Worm (Caenorhabditis elegans) whole organism, L4/young adult: Measurements from ENCODE around the gene F29B9.1.

ENCODE experiments used
- W03F9.2 ChIP-seq: fragments of 150-350 bp; optimal IDR thresholded peaks from 2 replicates; lab custom pipeline; 2014; ENCODE audit warnings: missing biosample characterization, missing genetic modification characterization
- dao-5 ChIP-seq: sonication (generic microtip); optimal IDR thresholded peaks from 2 replicates; lab custom pipeline; 2016; ENCODE audit warnings: missing genotype, missing genetic modification characterization, moderate library complexity, missing compliant biosample characterization
- him-1 ChIP-seq: sonication (generic microtip); optimal IDR thresholded peaks from 2 replicates; lab custom pipeline; 2016; ENCODE audit warnings: missing genotype, missing genetic modification reagents, missing genetic modification characterization, missing compliant biosample characterization

DNA sequence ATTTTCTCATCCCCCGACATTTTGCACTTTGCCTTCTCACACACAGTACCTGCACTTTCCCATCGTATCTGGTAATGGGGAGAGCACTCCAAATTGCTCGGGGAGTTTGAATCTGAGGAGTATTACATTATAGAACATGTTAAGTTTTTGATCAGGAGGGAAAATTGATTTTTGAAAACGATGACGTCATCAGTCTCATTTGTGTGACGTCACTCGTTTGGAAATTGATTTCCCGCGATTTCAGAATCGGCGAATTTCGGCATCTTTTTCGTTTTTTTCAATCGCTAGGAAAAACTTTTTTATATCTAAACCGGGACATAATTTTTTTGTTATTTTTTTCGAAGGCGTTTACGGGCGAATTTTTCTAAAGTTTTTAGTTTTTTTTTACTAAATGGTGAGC is 8.2 kb downstream of the F29B9.1 start:
- TF ChIP-seq him-1 (tag; lab: Kevin White, UChicago): no peak
- TF ChIP-seq dao-5 (tag; lab: Kevin White, UChicago): no peak
- TF ChIP-seq W03F9.2 (tag; lab: Kevin White, UChicago): no peak
